Worm (Caenorhabditis elegans): ENCODE data around the gene ZC513.3.
A peak's percentile ranks its signal among the peaks of the same experiment; 100 is the strongest.

ce11 chrV:8040247-8041084 is 6.3 kb upstream of the ZC513.3 start:
- TF ChIP-seq ceh-83 (GFP tag; optimal IDR thresholded peaks at IDR 0.05) (no peak), nhr-12 (tag; optimal IDR thresholded peaks at IDR 0.05) (no peak), flh-1 (GFP tag; optimal IDR thresholded peaks at IDR 0.05) (no peak), nhr-28 (tag; optimal IDR thresholded peaks at IDR 0.05) (no peak), mep-1 (tag; optimal IDR thresholded peaks at IDR 0.05) (no peak), unc-39 (tag; optimal IDR thresholded peaks at IDR 0.05) (no peak), unc-62 (GFP tag; optimal IDR thresholded peaks at IDR 0.05) (peak; percentile 43), elt-3 (tag; optimal IDR thresholded peaks at IDR 0.05) (peak; percentile 52), lsy-2 (tag; optimal IDR thresholded peaks at IDR 0.05) (no peak), snpc-4 (tag; optimal IDR thresholded peaks at IDR 0.05) (no peak), nhr-237 (tag; optimal IDR thresholded peaks at IDR 0.05) (no peak), M03D4.4 (tag; optimal IDR thresholded peaks at IDR 0.05) (no peak), blmp-1 (tag; optimal IDR thresholded peaks at IDR 0.05) (peak; percentile 70), lin-13 (tag; optimal IDR thresholded peaks at IDR 0.05) (no peak)

Data from whole organism, mixed stage, embryonic.